Worm (Caenorhabditis elegans) whole organism, L4/young adult: ENCODE measurements around the gene srx-95.
A peak's percentile ranks its signal among the peaks of the same experiment; 100 is the strongest.

Experiments
- W03F9.2 ChIP-seq: fragments of 150-350 bp; optimal IDR thresholded peaks from 2 replicates; lab custom pipeline; 2014; ENCODE audit warnings: missing biosample characterization, missing genetic modification characterization
- dao-5 ChIP-seq: sonication (generic microtip); optimal IDR thresholded peaks from 2 replicates; lab custom pipeline; 2016; ENCODE audit warnings: missing genotype, missing genetic modification characterization, moderate library complexity, missing compliant biosample characterization
- him-1 ChIP-seq: sonication (generic microtip); optimal IDR thresholded peaks from 2 replicates; lab custom pipeline; 2016; ENCODE audit warnings: missing genotype, missing genetic modification reagents, missing genetic modification characterization, missing compliant biosample characterization

Gene srx-95

DNA sequence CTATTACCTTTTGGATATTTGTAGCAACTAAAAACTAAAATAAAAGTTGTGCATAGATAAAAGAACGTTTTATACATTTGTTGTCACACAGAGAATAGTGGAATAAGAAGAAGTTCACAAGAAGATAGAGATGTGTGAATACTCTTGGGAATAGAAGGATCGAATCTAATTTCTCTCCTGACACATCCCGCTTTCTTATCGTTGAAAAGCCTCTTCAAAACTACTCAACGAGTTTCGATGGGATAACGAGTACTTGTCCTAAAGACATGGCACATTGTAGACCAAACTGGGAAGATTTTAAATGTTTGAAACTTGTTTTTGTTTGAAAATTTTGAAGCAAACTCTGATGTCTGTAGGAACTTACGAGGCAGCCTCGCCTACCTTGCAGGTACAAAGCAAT is 17.9 kb upstream of the srx-95 start:
- no peak for TF ChIP-seq him-1 (tag; lab: Kevin White, UChicago)
- TF ChIP-seq W03F9.2 (tag; lab: Kevin White, UChicago) = no peak
- no peak for TF ChIP-seq dao-5 (tag; lab: Kevin White, UChicago)

DNA sequence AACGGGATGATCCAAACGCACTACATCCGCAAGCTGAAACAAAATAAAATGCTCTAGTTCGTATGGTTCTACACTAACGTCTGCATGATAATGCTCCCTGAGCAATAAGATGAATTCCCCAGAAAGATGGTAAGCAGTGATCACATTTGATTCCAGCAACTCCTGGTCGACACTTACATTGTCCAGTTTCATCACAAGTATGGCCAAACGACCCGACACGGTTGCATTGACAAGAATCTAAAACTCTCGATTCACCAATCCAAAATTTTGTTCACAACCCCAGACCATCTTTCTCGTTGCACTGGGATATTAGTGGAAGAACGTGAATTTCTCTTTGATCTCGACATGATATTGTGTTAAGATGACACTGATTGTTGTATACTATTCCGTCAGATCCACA is 15.5 kb upstream of the srx-95 start:
- TF ChIP-seq W03F9.2 (tag; lab: Kevin White, UChicago) (no peak), dao-5 (tag; lab: Kevin White, UChicago) (no peak), him-1 (tag; lab: Kevin White, UChicago) (no peak)

DNA sequence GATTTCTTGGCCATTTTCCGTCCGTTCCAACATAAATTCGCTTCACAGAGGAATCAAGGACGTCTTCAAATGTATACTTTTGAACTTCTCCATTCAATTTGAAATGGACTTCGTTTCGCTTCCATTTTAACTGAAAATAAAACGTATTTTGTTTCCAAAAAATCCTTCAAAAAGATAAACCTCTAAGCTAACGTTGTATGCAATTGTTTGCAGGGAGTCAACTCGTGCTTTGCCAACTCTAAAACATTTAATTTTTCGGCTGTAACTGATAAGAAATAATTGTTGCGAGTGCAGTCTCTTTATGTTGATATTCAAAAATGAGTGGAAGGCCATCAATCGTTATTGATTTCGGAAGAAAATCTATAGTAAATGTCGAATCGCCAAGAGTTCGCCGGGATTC is 13.4 kb upstream of the srx-95 start, which contains the start of gene F41G3.18:
TSS of gene F41G3.18 (plus strand) at position 301 of the 400 bp plus-strand sequence.
- no peak for TF ChIP-seq him-1 (tag; lab: Kevin White, UChicago)
- no peak for TF ChIP-seq dao-5 (tag; lab: Kevin White, UChicago)
- TF ChIP-seq W03F9.2 (tag; lab: Kevin White, UChicago) = no peak

DNA sequence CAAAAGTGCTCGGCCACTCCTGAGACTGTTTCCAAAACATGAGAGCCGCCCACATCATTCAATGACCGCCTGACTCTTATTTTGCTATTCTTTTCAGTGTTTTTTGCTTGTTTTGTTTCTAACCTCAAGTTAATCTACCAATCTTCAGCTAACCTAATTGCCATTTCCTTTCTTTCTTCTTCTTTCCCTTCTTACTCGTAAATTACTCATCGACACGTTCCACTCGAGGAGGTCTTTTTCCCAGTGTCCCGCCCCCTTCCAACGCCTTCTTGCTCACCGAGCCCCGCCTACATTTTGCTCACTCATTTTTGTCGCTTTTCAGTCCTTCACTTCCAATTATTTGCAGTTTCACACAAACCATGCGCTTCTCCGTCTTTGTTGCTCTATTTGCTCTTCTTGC is 10.2 kb upstream of the srx-95 start, which contains the start of gene nlp-50:
TSS of gene nlp-50 (plus strand) at position 301 of the 400 bp plus-strand sequence.
- TF ChIP-seq him-1 (tag; lab: Kevin White, UChicago) = no peak
- no peak for TF ChIP-seq W03F9.2 (tag; lab: Kevin White, UChicago)
- TF ChIP-seq dao-5 (tag; lab: Kevin White, UChicago) = no peak

DNA sequence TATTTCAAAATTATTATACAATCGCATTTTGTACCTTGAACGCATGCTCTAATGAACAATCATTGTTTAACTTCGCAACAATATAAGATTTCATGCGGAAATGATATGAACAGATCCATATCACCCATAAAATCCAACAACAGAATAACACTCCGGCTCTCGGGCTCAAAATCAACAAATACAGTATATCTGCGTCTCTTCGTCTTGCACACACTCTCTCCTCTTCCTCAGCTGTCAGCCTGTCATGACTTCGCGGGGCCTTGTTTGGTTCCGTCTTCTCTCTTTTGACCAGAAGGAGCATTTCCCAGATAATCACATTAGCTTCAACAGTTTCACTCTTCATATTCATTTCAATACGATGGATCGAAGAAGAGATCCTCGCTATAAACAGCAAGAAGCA is 1.7 kb upstream of the srx-95 start, which contains the start of gene F41G3.3:
TSS of gene F41G3.3 (plus strand) at position 301 of the 400 bp plus-strand sequence.
- TF ChIP-seq him-1 (tag; lab: Kevin White, UChicago) = no peak
- TF ChIP-seq dao-5 (tag; lab: Kevin White, UChicago) = no peak
- TF ChIP-seq W03F9.2 (tag; lab: Kevin White, UChicago) = no peak

DNA sequence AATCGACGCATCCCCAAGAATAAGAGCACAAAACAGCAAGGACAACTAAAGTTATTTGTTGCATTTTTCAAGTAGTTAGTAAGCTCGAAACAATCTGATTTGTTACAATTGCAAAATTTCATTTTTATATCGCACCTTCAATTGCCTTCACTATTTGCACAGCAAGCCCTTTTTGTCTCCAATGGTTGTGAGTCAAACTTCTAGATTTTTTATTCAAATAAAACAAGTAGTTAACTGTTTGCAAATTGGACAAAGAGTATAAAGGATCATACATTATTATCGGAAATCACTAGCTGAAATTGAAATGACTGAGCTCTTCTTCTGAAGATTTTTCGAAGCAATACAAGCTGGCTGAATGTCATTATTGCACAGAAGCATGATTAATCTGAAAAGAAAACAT is 1.7 kb downstream of the srx-95 start, which contains the start of gene F41G3.21:
TSS of gene F41G3.21 (minus strand) at position 101 of the 400 bp plus-strand sequence.
- TF ChIP-seq dao-5 (tag; lab: Kevin White, UChicago) (no peak), him-1 (tag; lab: Kevin White, UChicago) (no peak), W03F9.2 (tag; lab: Kevin White, UChicago) (no peak)

DNA sequence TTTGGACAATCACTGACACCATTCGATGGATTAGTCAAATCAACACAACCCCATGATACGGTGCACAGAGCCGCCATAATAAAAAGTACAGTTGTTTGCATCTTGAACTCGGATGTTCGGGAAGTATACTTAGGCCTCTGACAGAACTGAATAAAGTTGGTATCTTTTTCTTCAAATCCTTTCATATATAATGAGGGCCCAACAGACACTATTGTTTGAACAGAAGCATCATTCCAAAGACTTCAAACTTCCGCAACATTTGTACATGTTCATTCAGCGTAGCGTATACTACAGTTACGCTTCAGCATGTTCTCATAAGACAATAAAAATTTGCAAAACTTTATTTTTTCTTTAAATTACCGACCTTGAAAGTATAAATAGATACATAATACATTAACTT is 2.5 kb downstream of the srx-95 start, which contains the start of gene F41G3.19:
TSS of gene F41G3.19 (minus strand) at position 101 of the 400 bp plus-strand sequence.
- no peak for TF ChIP-seq W03F9.2 (tag; lab: Kevin White, UChicago)
- no peak for TF ChIP-seq dao-5 (tag; lab: Kevin White, UChicago)
- TF ChIP-seq him-1 (tag; lab: Kevin White, UChicago) = no peak

DNA sequence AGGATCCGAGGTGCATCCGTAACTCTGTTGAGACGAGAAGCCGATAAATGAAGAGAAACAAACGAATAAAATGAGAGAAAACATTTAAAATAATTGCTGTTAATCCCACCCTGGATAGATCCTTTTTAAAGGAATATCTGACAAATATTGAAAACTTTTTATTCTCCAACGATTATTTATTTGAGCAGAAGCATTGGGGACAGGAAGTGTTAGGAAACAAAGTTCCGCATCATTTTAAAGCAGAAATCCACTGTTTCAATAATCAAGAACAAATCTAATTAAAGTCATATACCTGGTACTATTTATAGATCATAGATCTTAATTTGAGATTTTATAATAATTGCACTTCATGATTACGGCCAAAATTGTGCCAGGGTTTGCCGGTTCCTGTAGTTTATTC is 3.6 kb downstream of the srx-95 start, which contains the start of gene F41G3.20:
TSS of gene F41G3.20 (minus strand) at position 101 of the 400 bp plus-strand sequence.
- TF ChIP-seq him-1 (tag; lab: Kevin White, UChicago) (no peak), dao-5 (tag; lab: Kevin White, UChicago) (no peak), W03F9.2 (tag; lab: Kevin White, UChicago) (no peak)

DNA sequence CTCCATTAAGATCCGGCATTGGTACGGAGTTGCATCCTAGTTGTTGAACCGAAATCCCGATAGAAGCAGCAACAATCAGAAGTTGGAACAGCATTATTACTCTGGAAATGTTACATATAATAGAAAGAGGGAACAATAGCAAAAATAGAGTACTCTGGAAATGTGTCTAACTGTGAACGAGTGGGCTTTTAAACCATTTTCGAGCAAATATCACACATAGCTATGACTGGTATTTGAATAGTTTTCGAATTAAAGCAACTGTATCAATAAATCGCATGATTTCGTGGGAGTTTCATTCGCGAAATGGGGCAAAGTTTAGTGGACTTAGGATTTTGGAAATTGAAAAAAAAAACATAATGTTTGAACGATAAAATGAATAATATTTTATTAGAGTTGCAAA is 5.1 kb downstream of the srx-95 start, which contains the start of gene F41G3.10:
TSS of gene F41G3.10 (minus strand) at position 101 of the 400 bp plus-strand sequence.
- TF ChIP-seq dao-5 (tag; lab: Kevin White, UChicago) = no peak

DNA sequence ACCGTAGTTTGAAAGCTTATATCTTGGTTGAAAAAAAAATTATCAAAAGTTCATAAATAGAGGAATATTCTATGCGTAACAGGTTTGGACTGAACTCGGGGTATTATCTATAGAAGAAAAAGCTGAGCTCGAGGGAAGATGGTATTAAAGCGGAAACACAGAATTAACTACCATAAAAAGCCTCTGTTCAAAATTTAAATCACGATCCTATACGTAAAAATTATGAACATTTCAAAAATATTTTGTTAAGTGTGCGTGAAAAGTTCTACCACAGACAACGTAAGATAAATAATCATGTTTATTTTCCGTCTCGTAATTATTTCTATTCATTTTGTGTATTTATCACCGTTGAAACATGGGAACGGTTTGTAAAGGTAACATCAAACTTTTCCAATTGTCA is 8.2 kb downstream of the srx-95 start, which contains the start of gene F41G3.5:
TSS of gene F41G3.5 (plus strand) at position 301 of the 400 bp plus-strand sequence.
- TF ChIP-seq dao-5 (tag; lab: Kevin White, UChicago) = no peak
- TF ChIP-seq him-1 (tag; lab: Kevin White, UChicago) = no peak
- TF ChIP-seq W03F9.2 (tag; lab: Kevin White, UChicago) = no peak

DNA sequence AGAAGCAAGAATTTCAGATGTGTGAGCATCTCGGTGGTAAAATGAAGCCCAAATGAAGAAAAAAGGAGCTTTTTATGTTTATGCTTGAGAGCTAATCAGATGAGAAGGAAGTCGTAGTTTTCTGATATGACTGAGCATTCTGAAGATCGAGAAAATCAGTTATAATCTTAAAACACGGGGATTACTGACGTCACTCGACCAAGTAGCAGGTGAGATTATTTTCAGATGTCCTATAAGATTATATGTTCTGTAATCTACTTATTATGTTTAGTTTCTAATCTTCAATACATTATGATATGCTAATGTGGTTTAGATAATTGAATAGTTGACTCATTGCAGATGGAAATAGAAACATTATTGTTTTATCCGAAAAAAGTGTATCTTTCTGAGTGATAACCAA is 8.8 kb downstream of the srx-95 start, which contains the start of gene ins-14:
TSS of gene ins-14 (minus strand) at position 32 of the 400 bp plus-strand sequence.
- TF ChIP-seq W03F9.2 (tag; lab: Kevin White, UChicago) (no peak), dao-5 (tag; lab: Kevin White, UChicago) (no peak), him-1 (tag; lab: Kevin White, UChicago) (no peak)

DNA sequence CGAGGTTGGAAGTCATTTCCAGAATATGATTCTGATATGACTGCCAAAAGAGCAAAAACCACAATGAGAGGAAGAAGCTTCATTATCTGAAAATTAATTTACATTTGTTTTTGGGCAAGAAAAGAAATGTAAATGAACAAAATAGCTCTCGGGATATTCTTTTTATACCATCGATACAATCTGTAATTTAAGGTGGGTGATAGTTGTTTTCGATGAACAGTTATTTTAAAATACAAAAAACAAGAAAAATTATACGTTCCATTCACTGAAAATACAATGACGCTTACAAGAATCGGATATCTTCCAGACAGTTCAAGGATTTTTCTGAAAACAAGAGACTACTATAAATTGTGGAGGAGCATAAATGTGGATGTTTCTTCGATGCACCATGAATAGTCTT is 9.9 kb downstream of the srx-95 start, which contains the start of gene ins-15:
TSS of gene ins-15 (minus strand) at position 101 of the 400 bp plus-strand sequence.
- TF ChIP-seq W03F9.2 (tag; lab: Kevin White, UChicago) (no peak), him-1 (tag; lab: Kevin White, UChicago) (no peak), dao-5 (tag; lab: Kevin White, UChicago) (no peak)

DNA sequence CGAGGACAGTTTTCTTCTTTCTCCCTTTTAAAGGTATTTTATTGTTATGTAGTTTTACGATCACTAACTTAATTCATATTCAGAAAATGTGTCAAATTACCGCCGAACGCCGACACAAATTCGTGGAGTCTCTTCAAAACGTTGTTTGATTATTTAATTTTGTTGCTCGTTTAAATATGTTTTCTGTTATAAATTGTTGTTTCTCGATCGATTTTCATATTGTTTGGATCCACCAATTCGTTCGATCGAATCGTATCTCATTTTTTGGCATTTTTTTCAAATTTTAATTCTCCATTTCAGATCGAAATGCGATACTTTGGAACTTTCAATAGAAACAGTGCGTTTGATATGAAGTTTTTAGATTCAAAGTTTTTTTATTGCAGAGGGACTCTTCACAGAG is 12.0 kb downstream of the srx-95 start, which contains the start of gene F41G3.6:
TSS of gene F41G3.6 (plus strand) at position 301 of the 400 bp plus-strand sequence.
- TF ChIP-seq W03F9.2 (tag; lab: Kevin White, UChicago) (no peak), dao-5 (tag; lab: Kevin White, UChicago) (no peak), him-1 (tag; lab: Kevin White, UChicago) (no peak)

DNA sequence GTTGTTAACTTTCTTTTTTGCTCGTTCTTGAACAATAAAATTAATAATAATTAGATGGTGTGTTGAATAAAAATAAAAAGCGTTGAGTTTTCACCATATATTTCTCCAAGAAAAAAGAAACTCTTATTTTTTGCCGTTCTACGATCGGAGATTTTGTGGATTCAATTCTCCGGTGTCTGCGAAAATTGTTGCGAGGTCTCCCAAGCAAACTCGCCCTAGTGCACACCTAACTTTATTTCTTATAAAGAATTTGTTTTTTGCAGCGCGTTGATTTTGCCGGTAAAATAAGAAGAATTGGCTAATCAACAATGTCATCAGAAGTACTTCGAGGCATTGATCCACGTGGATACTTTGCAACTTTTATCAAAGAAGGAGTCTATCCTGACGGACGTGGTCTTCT is 13.1 kb downstream of the srx-95 start, which contains the start of gene exos-8:
TSS of gene exos-8 (plus strand) at position 264 of the 400 bp plus-strand sequence.
- TF ChIP-seq dao-5 (tag; lab: Kevin White, UChicago) = no peak
- peak; percentile 12 for TF ChIP-seq him-1 (tag; lab: Kevin White, UChicago)
